Worm (Caenorhabditis elegans) whole organism, L2 larva: ENCODE results near the gene T12A2.3.
A peak's percentile ranks its signal among the peaks of the same experiment; 100 is the strongest.

Experiments used
- C34F6.9 ChIP-seq: fragments of 150-350 bp; optimal IDR thresholded peaks from 2 replicates; lab custom pipeline; 2014; ENCODE audit warnings: missing biosample characterization, missing genetic modification characterization
- F13H6.1 ChIP-seq: sonication (generic microtip); optimal IDR thresholded peaks from 2 replicates; lab custom pipeline; 2016; ENCODE audit warnings: missing genetic modification characterization, missing compliant biosample characterization
- R02D3.7 ChIP-seq: fragments of 150-350 bp; optimal IDR thresholded peaks from 2 replicates; lab custom pipeline; 2014; ENCODE audit warnings: missing biosample characterization, missing genetic modification characterization
- Y55F3AM.14 ChIP-seq: fragments of 200-800 bp; sonication (Bioruptor generic); optimal IDR thresholded peaks from 2 replicates; lab custom pipeline; 2018; ENCODE audit warnings: mild to moderate bottlenecking, missing genetic modification characterization, missing compliant biosample characterization
- ama-1 ChIP-seq: fragments of 150-350 bp; optimal IDR thresholded peaks from 2 replicates; lab custom pipeline; 2018; ENCODE audit warnings: inconsistent platforms
- blmp-1 ChIP-seq: sonication (generic microtip); optimal IDR thresholded peaks from 2 replicates; lab custom pipeline; 2017; ENCODE audit warnings: missing genetic modification characterization, mild to moderate bottlenecking, missing compliant biosample characterization, antibody characterized with exemption, moderate library complexity; ENCODE audit not compliant: insufficient read depth
- ceh-16 ChIP-seq: fragments of 150-350 bp; optimal IDR thresholded peaks from 2 replicates; lab custom pipeline; 2014; ENCODE audit warnings: missing biosample characterization, missing genetic modification characterization
- crh-2 ChIP-seq: sonication (generic microtip); optimal IDR thresholded peaks from 2 replicates; lab custom pipeline; 2017; ENCODE audit warnings: missing biosample characterization, missing genetic modification characterization
- dmd-4 ChIP-seq: sonication (generic microtip); optimal IDR thresholded peaks from 2 replicates; lab custom pipeline; 2017; ENCODE audit warnings: missing biosample characterization, missing genetic modification characterization
- egl-27 ChIP-seq: sonication (generic microtip); optimal IDR thresholded peaks from 3 replicates; lab custom pipeline; 2017; ENCODE audit warnings: missing biosample characterization, missing genetic modification reagents, missing genetic modification characterization
- elt-1 ChIP-seq: fragments of 150-350 bp; optimal IDR thresholded peaks from 2 replicates; lab custom pipeline; 2014; ENCODE audit warnings: missing biosample characterization, missing genetic modification characterization
- elt-3 ChIP-seq: sonication (generic microtip); optimal IDR thresholded peaks from 2 replicates; lab custom pipeline; 2017; ENCODE audit warnings: missing biosample characterization, missing genetic modification characterization
- fos-1 ChIP-seq: fragments of 150-350 bp; optimal IDR thresholded peaks from 2 replicates; lab custom pipeline; 2014; ENCODE audit warnings: missing biosample characterization, missing genetic modification characterization
- gmeb-1 ChIP-seq: fragments of 150-350 bp; optimal IDR thresholded peaks from 2 replicates; lab custom pipeline; 2014; ENCODE audit warnings: missing biosample characterization, missing genetic modification characterization
- lin-39 ChIP-seq: fragments of 150-350 bp; optimal IDR thresholded peaks from 2 replicates; lab custom pipeline; 2014; ENCODE audit warnings: missing biosample characterization, missing genetic modification reagents, missing genetic modification characterization
- lsy-2 ChIP-seq, 2 experiments: fragments of 150-350 bp in 1 of 2; sonication (generic microtip) in 1 of 2; optimal IDR thresholded peaks; 2 replicates each; lab custom pipeline; 2014 to 2017; ENCODE audit warnings: missing biosample characterization in 2 of 2, missing genetic modification characterization in 2 of 2
- mab-5 ChIP-seq: fragments of 150-350 bp; optimal IDR thresholded peaks from 2 replicates; lab custom pipeline; 2014; ENCODE audit warnings: missing biosample characterization, missing genetic modification characterization
- mbf-1 ChIP-seq: sonication (generic microtip); optimal IDR thresholded peaks from 2 replicates; lab custom pipeline; 2017; ENCODE audit warnings: missing biosample characterization, missing genetic modification characterization
- nhr-10 ChIP-seq: sonication (generic microtip); optimal IDR thresholded peaks from 2 replicates; lab custom pipeline; 2017; ENCODE audit warnings: missing biosample characterization, missing genetic modification characterization
- nhr-11 ChIP-seq: fragments of 150-350 bp; optimal IDR thresholded peaks from 2 replicates; lab custom pipeline; 2014; ENCODE audit warnings: missing biosample characterization, missing genetic modification characterization
- nhr-12 ChIP-seq: fragments of 150-350 bp; optimal IDR thresholded peaks from 2 replicates; lab custom pipeline; 2014; ENCODE audit warnings: missing biosample characterization, missing genetic modification characterization
- nhr-129 ChIP-seq: fragments of 150-350 bp; optimal IDR thresholded peaks from 2 replicates; lab custom pipeline; 2014; ENCODE audit warnings: missing biosample characterization, missing genetic modification characterization
- nhr-21 ChIP-seq: fragments of 150-350 bp; optimal IDR thresholded peaks from 2 replicates; lab custom pipeline; 2014; ENCODE audit warnings: missing biosample characterization, missing genetic modification characterization
- nhr-237 ChIP-seq: fragments of 150-350 bp; optimal IDR thresholded peaks from 2 replicates; lab custom pipeline; 2014; ENCODE audit warnings: missing biosample characterization, missing genetic modification characterization
- nhr-25 ChIP-seq: fragments of 150-350 bp; sonication (generic microtip); optimal IDR thresholded peaks from 3 replicates; lab custom pipeline; 2014; ENCODE audit warnings: missing biosample characterization, missing genetic modification characterization
- nhr-6 ChIP-seq: fragments of 150-350 bp; optimal IDR thresholded peaks from 2 replicates; lab custom pipeline; 2014; ENCODE audit warnings: missing biosample characterization, missing genetic modification characterization
- peb-1 ChIP-seq: fragments of 150-350 bp; optimal IDR thresholded peaks from 2 replicates; lab custom pipeline; 2014; ENCODE audit warnings: missing biosample characterization, missing genetic modification characterization
- sem-4 ChIP-seq: fragments of 150-350 bp; optimal IDR thresholded peaks from 2 replicates; lab custom pipeline; 2014; ENCODE audit warnings: missing biosample characterization, missing genetic modification reagents, missing genetic modification characterization
- skn-1 ChIP-seq: sonication (generic microtip); optimal IDR thresholded peaks from 2 replicates; lab custom pipeline; 2017; ENCODE audit warnings: missing biosample characterization, missing genetic modification characterization
- sma-3 ChIP-seq: sonication (generic microtip); optimal IDR thresholded peaks from 2 replicates; lab custom pipeline; 2016; ENCODE audit warnings: missing genetic modification reagents, missing genetic modification characterization, missing compliant biosample characterization
- sma-9 ChIP-seq, 2 experiments: fragments of 150-350 bp in 1 of 2; sonication (generic microtip) in 1 of 2; optimal IDR thresholded peaks; 2 replicates each; lab custom pipeline; 2014 to 2016; ENCODE audit warnings: missing genetic modification characterization in 2 of 2, mild to moderate bottlenecking in 1 of 2, missing biosample characterization in 1 of 2, missing compliant biosample characterization in 1 of 2, missing genetic modification reagents in 1 of 2, moderate library complexity in 1 of 2
- unc-55 ChIP-seq: fragments of 150-350 bp; sonication (generic microtip); optimal IDR thresholded peaks from 3 replicates; lab custom pipeline; 2014; ENCODE audit warnings: missing biosample characterization, missing genetic modification reagents, missing genetic modification characterization
- unc-62 ChIP-seq: fragments of 150-350 bp; optimal IDR thresholded peaks from 2 replicates; lab custom pipeline; 2014; ENCODE audit warnings: missing biosample characterization, missing genetic modification reagents, missing genetic modification characterization
- ztf-1 ChIP-seq: fragments of 200-800 bp; sonication (Bioruptor generic); conservative IDR thresholded peaks from 2 replicates; pipeline ENCODE4 v1.3.6; 2022; ENCODE audit warnings: missing genetic modification characterization, missing compliant biosample characterization
- ztf-11 ChIP-seq: sonication (generic microtip); optimal IDR thresholded peaks from 2 replicates; lab custom pipeline; 2017; ENCODE audit warnings: missing biosample characterization, missing genetic modification characterization
- ztf-4 ChIP-seq: fragments of 150-350 bp; optimal IDR thresholded peaks from 2 replicates; lab custom pipeline; 2014; ENCODE audit warnings: missing biosample characterization, missing genetic modification characterization

The T12A2.3 gene

ce11 chrIII:6215476-6215875 is 25.2 kb upstream of the T12A2.3 start, which contains the start of gene C23G10.11:
Gene C23G10.11 (minus strand): TSS chrIII:6215576.
- TF ChIP-seq dmd-4 (tag; lab: Kevin White, UChicago) (no peak), unc-55 (GFP tag; lab: Kevin White, UChicago) (no peak), elt-3 (tag; lab: Kevin White, UChicago) (no peak), ceh-16 (tag; lab: Kevin White, UChicago) (no peak), nhr-10 (no peak), sem-4 (no peak), peb-1 (tag; lab: Kevin White, UChicago) (no peak), elt-1 (tag; lab: Kevin White, UChicago) (no peak), sma-9 (GFP tag; optimal IDR thresholded peaks at IDR 0.05; lab: Kevin White, UChicago) (no peak), sma-9 (tag; optimal IDR thresholded peaks at IDR 0.05; lab: Kevin White, UChicago) (no peak), nhr-12 (tag; lab: Kevin White, UChicago) (no peak), ztf-1 (no peak), mbf-1 (tag; lab: Kevin White, UChicago) (no peak), F13H6.1 (tag; lab: Kevin White, UChicago) (no peak), ztf-11 (tag; lab: Kevin White, UChicago) (no peak), Y55F3AM.14 (no peak)

- TF ChIP-seq ztf-4 (tag; lab: Kevin White, UChicago) (no peak), nhr-237 (tag; lab: Kevin White, UChicago) (no peak), nhr-10 (no peak), sma-9 (GFP tag; optimal IDR thresholded peaks at IDR 0.05; lab: Kevin White, UChicago) (peak; percentile 56), sma-9 (tag; optimal IDR thresholded peaks at IDR 0.05; lab: Kevin White, UChicago) (no peak), sem-4 (no peak), nhr-21 (peak; percentile 57), C34F6.9 (tag; lab: Kevin White, UChicago) (no peak), ceh-16 (tag; lab: Kevin White, UChicago) (no peak), blmp-1 (peak; percentile 41), sma-3 (GFP tag; lab: Kevin White, UChicago) (no peak), F13H6.1 (tag; lab: Kevin White, UChicago) (no peak)
Observed at ce11 chrIII:6215943-6216342, 24.7 kb upstream of the T12A2.3 start.

- TF ChIP-seq nhr-10 (no peak), unc-62 (GFP tag; lab: Kevin White, UChicago) (no peak), nhr-237 (tag; lab: Kevin White, UChicago) (no peak), crh-2 (tag; lab: Kevin White, UChicago) (no peak), elt-1 (tag; lab: Kevin White, UChicago) (no peak), sma-9 (GFP tag; optimal IDR thresholded peaks at IDR 0.05; lab: Kevin White, UChicago) (no peak), sma-9 (tag; optimal IDR thresholded peaks at IDR 0.05; lab: Kevin White, UChicago) (no peak), skn-1 (tag; lab: Kevin White, UChicago) (no peak), lsy-2 (tag; optimal IDR thresholded peaks at IDR 0.05; lab: Kevin White, UChicago) (no peak), sem-4 (no peak), Y55F3AM.14 (no peak), mbf-1 (tag; lab: Kevin White, UChicago) (no peak), egl-27 (tag; lab: Kevin White, UChicago) (no peak), R02D3.7 (no peak), unc-55 (GFP tag; lab: Kevin White, UChicago) (no peak), nhr-6 (tag; lab: Kevin White, UChicago) (no peak)
Observed at ce11 chrIII:6216833-6217466, 23.7 kb upstream of the T12A2.3 start, which contains the start of gene hot-4. Gene hot-4 (plus strand): TSS chrIII:6217416.

ce11 chrIII:6221403-6221802 is 19.2 kb upstream of the T12A2.3 start:
- TF ChIP-seq unc-55 (GFP tag; lab: Kevin White, UChicago) (peak; percentile 8), ztf-11 (tag; lab: Kevin White, UChicago) (no peak)

ce11 chrIII:6230870-6231269 is 9.8 kb upstream of the T12A2.3 start, which contains the start of gene esyt-2:
Gene esyt-2 (minus strand): TSS chrIII:6230970.
- TF ChIP-seq R02D3.7, result no peak
- no peak for TF ChIP-seq nhr-12 (tag; lab: Kevin White, UChicago)
- no peak for TF ChIP-seq crh-2 (tag; lab: Kevin White, UChicago)
- TF ChIP-seq skn-1 (tag; lab: Kevin White, UChicago), result no peak
- TF ChIP-seq nhr-11, result no peak
- TF ChIP-seq nhr-25, result no peak
- TF ChIP-seq elt-3 (tag; lab: Kevin White, UChicago), result no peak
- no peak for TF ChIP-seq lin-39 (tag; lab: Kevin White, UChicago)
- TF ChIP-seq sma-9 (GFP tag; optimal IDR thresholded peaks at IDR 0.05; lab: Kevin White, UChicago), result no peak
- no peak for TF ChIP-seq sma-9 (tag; optimal IDR thresholded peaks at IDR 0.05; lab: Kevin White, UChicago)
- TF ChIP-seq nhr-129 (tag; lab: Kevin White, UChicago), result no peak
- no peak for TF ChIP-seq blmp-1
- TF ChIP-seq gmeb-1 (tag; lab: Kevin White, UChicago), result no peak
- no peak for TF ChIP-seq ama-1
- TF ChIP-seq mab-5, result no peak
- TF ChIP-seq fos-1 (tag; lab: Kevin White, UChicago), result no peak
